Fruit fly (Drosophila melanogaster) whole organism, pupa: ENCODE measurements around the gene mRpS23.

Experiments used
- CG10348 ChIP-seq: fragments of 200-800 bp; sonication (Bioruptor generic); IDR thresholded peaks from 2 replicates; pipeline ENCODE4 v1.3.6; 2022; ENCODE audit warnings: missing biosample characterization, missing genetic modification characterization
- CG12605 ChIP-seq: fragments of 200-800 bp; sonication (Bioruptor generic); IDR thresholded peaks from 2 replicates; pipeline ENCODE4 v1.3.6; 2022; ENCODE audit warnings: missing biosample characterization, missing genetic modification characterization
- CG14655 ChIP-seq: fragments of 200-800 bp; sonication (Bioruptor generic); optimal IDR thresholded peaks from 3 replicates; lab custom pipeline; 2017; ENCODE audit warnings: mild to moderate bottlenecking, missing biosample characterization, missing genetic modification reagents, missing genetic modification characterization
- CG15710 ChIP-seq: fragments of 200-800 bp; sonication (Bioruptor generic); optimal IDR thresholded peaks from 2 replicates; lab custom pipeline; 2018; ENCODE audit warnings: missing biosample characterization, mild to moderate bottlenecking, missing genetic modification characterization, moderate library complexity
- CG32121 ChIP-seq: fragments of 200-800 bp; sonication (Bioruptor generic); IDR thresholded peaks from 2 replicates; pipeline ENCODE4 v1.3.6; 2022; ENCODE audit warnings: missing biosample characterization, missing genetic modification characterization
- CG34367 ChIP-seq: fragments of 200-800 bp; sonication (Bioruptor generic); optimal IDR thresholded peaks from 2 replicates; lab custom pipeline; 2018; ENCODE audit warnings: missing biosample characterization, mild to moderate bottlenecking, missing genetic modification characterization
- CG4496 ChIP-seq: fragments of 200-800 bp; sonication (Bioruptor generic); IDR thresholded peaks from 3 replicates; pipeline ENCODE4 v1.3.6; 2022; ENCODE audit warnings: missing biosample characterization, missing genetic modification characterization
- CG8159 ChIP-seq: fragments of 200-800 bp; sonication (Bioruptor generic); optimal IDR thresholded peaks from 3 replicates; lab custom pipeline; 2018; ENCODE audit warnings: missing biosample characterization, mild to moderate bottlenecking, missing genetic modification characterization, moderate library complexity
- CG9948 ChIP-seq: fragments of 200-800 bp; sonication (Bioruptor generic); optimal IDR thresholded peaks from 2 replicates; lab custom pipeline; 2018; ENCODE audit warnings: missing biosample characterization, mild to moderate bottlenecking, missing genetic modification characterization, moderate library complexity
- EcR ChIP-seq: fragments of 200-800 bp; sonication (Bioruptor generic); optimal IDR thresholded peaks from 3 replicates; lab custom pipeline; 2019; ENCODE audit warnings: missing biosample characterization, missing genetic modification characterization, mild to moderate bottlenecking, moderate library complexity, missing genetic modification reagents
- Pif1A ChIP-seq: fragments of 200-800 bp; sonication (Bioruptor generic); optimal IDR thresholded peaks from 3 replicates; lab custom pipeline; 2016; ENCODE audit warnings: missing biosample characterization, missing genetic modification characterization
- fd96Ca ChIP-seq: fragments of 200-800 bp; sonication (Bioruptor generic); IDR thresholded peaks from 3 replicates; pipeline ENCODE4 v1.3.6; 2022; ENCODE audit warnings: missing biosample characterization, missing genetic modification characterization
- gl ChIP-seq: fragments of 200-800 bp; sonication (Bioruptor generic); optimal IDR thresholded peaks from 2 replicates; lab custom pipeline; 2018; ENCODE audit warnings: missing biosample characterization, mild to moderate bottlenecking, missing genetic modification characterization
- rn ChIP-seq: fragments of 200-800 bp; sonication (Bioruptor generic); IDR thresholded peaks from 2 replicates; pipeline ENCODE4 v1.3.6; 2022; ENCODE audit warnings: missing biosample characterization, missing genetic modification characterization

dm6 chr2L:13835002-13835910, at the start of gene mRpS23, which contains the start of gene CenG1A:
- TF ChIP-seq fd96Ca (GFP tag; lab: Robert Waterston, UW) (peak; percentile 100), CG4496 (GFP tag; lab: Robert Waterston, UW) (peak; percentile 100), CG10348 (GFP tag; lab: Robert Waterston, UW) (peak; percentile 99), CG34367 (tag; lab: Kevin White, UChicago) (peak; percentile 100), CG8159 (tag; lab: Kevin White, UChicago) (peak; percentile 100), CG15710 (peak; percentile 100), gl (tag; lab: Kevin White, UChicago) (peak; percentile 100), Pif1A (peak; percentile 100), EcR (peak; percentile 67), CG9948 (peak; percentile 100), CG32121 (GFP tag; lab: Robert Waterston, UW) (peak; percentile 100), rn (GFP tag; lab: Robert Waterston, UW) (peak; percentile 100), CG14655 (GFP tag; lab: Kevin White, UChicago) (peak; percentile 100), CG12605 (GFP tag; lab: Robert Waterston, UW) (peak; percentile 100)
